Fruit fly (Drosophila melanogaster): Measurements from ENCODE around the gene Gba1b.
A peak's percentile ranks its signal among the peaks of the same experiment; 100 is the strongest.

Gene Gba1b

DNA sequence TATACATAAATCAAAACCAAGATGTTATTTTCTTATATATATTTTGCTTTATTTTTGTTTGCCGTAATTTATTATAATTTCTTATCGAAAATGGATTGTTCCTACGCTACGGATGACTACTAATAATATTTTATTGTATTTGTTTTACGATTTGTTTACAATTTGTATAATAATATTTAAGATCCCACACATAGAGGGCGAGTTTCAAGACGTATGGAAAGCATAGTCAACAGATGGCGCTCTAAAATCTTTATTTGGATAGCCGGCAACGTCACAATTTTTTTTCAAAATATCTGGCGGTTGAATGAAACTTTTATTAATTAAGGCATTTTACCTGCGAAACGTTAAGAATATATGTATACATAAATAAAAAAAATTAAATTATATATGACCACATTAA lies 17.3 kb downstream of the Gba1b start (continued):
- TF ChIP-seq tup (GFP tag; optimal IDR thresholded peaks at IDR 0.05) (no peak), wor (GFP tag; IDR thresholded peaks at IDR 0.05) (no peak), CG12071 (GFP tag; optimal IDR thresholded peaks at IDR 0.05) (no peak), Chrac-16 (GFP tag; optimal IDR thresholded peaks at IDR 0.05) (no peak), CG9797 (GFP tag; optimal IDR thresholded peaks at IDR 0.05) (no peak), CG15073 (GFP tag; optimal IDR thresholded peaks at IDR 0.05) (no peak), CG12942 (GFP tag; optimal IDR thresholded peaks at IDR 0.05) (no peak), Pdp1 (GFP tag; optimal IDR thresholded peaks at IDR 0.05) (peak in 1 of 2 experiments; percentile 3), Spps (tag; optimal IDR thresholded peaks at IDR 0.05) (no peak), eve (GFP tag; optimal IDR thresholded peaks at IDR 0.05) (peak in 1 of 2 experiments; percentile 31), CG4360 (GFP tag; IDR thresholded peaks at IDR 0.05) (no peak), jigr1 (GFP tag; IDR thresholded peaks at IDR 0.05) (peak; percentile 48; the same call in 1 of the 3 replicates), psq (GFP tag; optimal IDR thresholded peaks at IDR 0.05) (no peak), Xrp1 (GFP tag; IDR thresholded peaks at IDR 0.05) (no peak), CG4730 (GFP tag; IDR thresholded peaks at IDR 0.05) (no peak), exex (tag; optimal IDR thresholded peaks at IDR 0.05) (peak; percentile 41), zfh2 (GFP tag; optimal IDR thresholded peaks at IDR 0.05) (no peak), Nf-YA (GFP tag; IDR thresholded peaks at IDR 0.05) (no peak), vvl (GFP tag; IDR thresholded peaks at IDR 0.05) (peak; percentile 40; the same call in 1 of the 2 replicates), CG17359 (tag; optimal IDR thresholded peaks at IDR 0.05) (peak; percentile 14), C15 (GFP tag; IDR thresholded peaks at IDR 0.05) (no peak), CG2712 (tag; optimal IDR thresholded peaks at IDR 0.05) (peak; percentile 53), inv (GFP tag; IDR thresholded peaks at IDR 0.05; ENCODE audit: partially characterized antibody) (no peak), CG15514 (GFP tag; optimal IDR thresholded peaks at IDR 0.05) (peak; percentile 34), nerfin-1 (tag; optimal IDR thresholded peaks at IDR 0.05) (no peak), Rx (GFP tag; IDR thresholded peaks at IDR 0.05) (no peak), salm (tag; optimal IDR thresholded peaks at IDR 0.05) (peak; percentile 67), CG12299 (tag; optimal IDR thresholded peaks at IDR 0.05) (no peak), pan (optimal IDR thresholded peaks at IDR 0.05) (no peak), pan (GFP tag; optimal IDR thresholded peaks at IDR 0.05 in 1 of 2, IDR thresholded peaks at IDR 0.05 in 1 of 2) (peak in 1 of 2 experiments; percentile 27), ftz-f1 (GFP tag; optimal IDR thresholded peaks at IDR 0.05) (no peak), Mad (GFP tag; optimal IDR thresholded peaks at IDR 0.05) (no peak), CG16815 (GFP tag; optimal IDR thresholded peaks at IDR 0.05) (no peak), ci (GFP tag; IDR thresholded peaks at IDR 0.05) (0 out of 3 replicates have a peak, but pooled peaks have one; percentile 26), unpg (GFP tag; optimal IDR thresholded peaks at IDR 0.05) (peak; percentile 23), hbn (GFP tag; IDR thresholded peaks at IDR 0.05; ENCODE audit: partially characterized antibody) (no peak), Dp (GFP tag; optimal IDR thresholded peaks at IDR 0.05) (peak; percentile 95), CTCF (GFP tag; optimal IDR thresholded peaks at IDR 0.05) (peak; percentile 98), Fer3 (tag; optimal IDR thresholded peaks at IDR 0.05) (peak; percentile 27), gcm (GFP tag; optimal IDR thresholded peaks at IDR 0.05) (no peak), knrl (GFP tag; IDR thresholded peaks at IDR 0.05; ENCODE audit: partially characterized antibody) (no peak; the same call in 2 of the 3 replicates), CG3847 (GFP tag; IDR thresholded peaks at IDR 0.05) (peak; percentile 65), Hsf (GFP tag; optimal IDR thresholded peaks at IDR 0.05) (no peak), CG13775 (GFP tag; optimal IDR thresholded peaks at IDR 0.05) (peak; percentile 3), ro (GFP tag; IDR thresholded peaks at IDR 0.05) (no peak), Side (GFP tag; optimal IDR thresholded peaks at IDR 0.05) (no peak), shn (GFP tag; optimal IDR thresholded peaks at IDR 0.05) (no peak), Hmr (GFP tag; optimal IDR thresholded peaks at IDR 0.05) (peak; percentile 76), stc (GFP tag; IDR thresholded peaks at IDR 0.05) (no peak), Bgb (GFP tag; IDR thresholded peaks at IDR 0.05; ENCODE audit: partially characterized antibody) (peak; percentile 42; the same call in 1 of the 2 replicates), GATAe (GFP tag; conservative IDR thresholded peaks at IDR 0.05) (no peak), CG17612 (GFP tag; IDR thresholded peaks at IDR 0.05) (no peak)
